Fruit fly (Drosophila melanogaster) whole organism, embryonic: ENCODE data around the gene CG34149.
A peak's percentile ranks its signal among the peaks of the same experiment; 100 is the strongest.

ENCODE experiments used
- CG10147 ChIP-seq: fragments of 200-800 bp; sonication (Bioruptor generic); optimal IDR thresholded peaks from 2 replicates; lab custom pipeline; 2019; ENCODE audit warnings: missing biosample characterization, mild to moderate bottlenecking, missing genetic modification characterization, moderate library complexity
- CG12104 ChIP-seq: fragments of 200-800 bp; sonication (Bioruptor generic); optimal IDR thresholded peaks from 3 replicates; lab custom pipeline; 2016; ENCODE audit warnings: missing biosample characterization, missing genetic modification characterization
- CG12155 ChIP-seq: fragments of 200-800 bp; sonication (Bioruptor generic); optimal IDR thresholded peaks from 3 replicates; lab custom pipeline; 2016; ENCODE audit warnings: missing biosample characterization, missing genetic modification characterization
- CG12219 ChIP-seq: fragments of 200-800 bp; sonication (Bioruptor generic); optimal IDR thresholded peaks from 3 replicates; lab custom pipeline; 2018; ENCODE audit warnings: missing biosample characterization, mild to moderate bottlenecking, missing genetic modification characterization
- CG12236 ChIP-seq: fragments of 200-800 bp; sonication (Bioruptor generic); optimal IDR thresholded peaks from 2 replicates; lab custom pipeline; 2016; ENCODE audit warnings: missing biosample characterization, missing genetic modification characterization
- CG12391 ChIP-seq: fragments of 200-800 bp; sonication (Bioruptor generic); optimal IDR thresholded peaks from 3 replicates; lab custom pipeline; 2018; ENCODE audit warnings: missing biosample characterization, mild to moderate bottlenecking, missing genetic modification characterization, moderate library complexity
- CG12769 ChIP-seq: fragments of 200-800 bp; sonication (Bioruptor generic); optimal IDR thresholded peaks from 2 replicates; lab custom pipeline; 2019; ENCODE audit warnings: missing biosample characterization, mild to moderate bottlenecking, missing genetic modification characterization, moderate library complexity
- CG15514 ChIP-seq: fragments of 200-800 bp; sonication (Bioruptor generic); optimal IDR thresholded peaks from 3 replicates; lab custom pipeline; 2017; ENCODE audit warnings: missing biosample characterization, missing genetic modification characterization, mild to moderate bottlenecking, moderate library complexity, missing genetic modification reagents
- CG15696 ChIP-seq: fragments of 200-800 bp; sonication (Bioruptor generic); optimal IDR thresholded peaks from 2 replicates; lab custom pipeline; 2019; ENCODE audit warnings: missing biosample characterization, mild to moderate bottlenecking, missing genetic modification characterization, moderate library complexity
- CG1647 ChIP-seq: fragments of 200-800 bp; sonication (Bioruptor generic); optimal IDR thresholded peaks from 3 replicates; lab custom pipeline; 2016; ENCODE audit warnings: missing biosample characterization, missing genetic modification characterization
- CG16863 ChIP-seq: fragments of 200-800 bp; sonication (Bioruptor generic); optimal IDR thresholded peaks from 3 replicates; lab custom pipeline; 2016; ENCODE audit warnings: missing biosample characterization, missing genetic modification characterization
- CG2120 ChIP-seq: fragments of 200-800 bp; sonication (Bioruptor generic); optimal IDR thresholded peaks from 3 replicates; lab custom pipeline; 2016; ENCODE audit warnings: missing biosample characterization, missing genetic modification characterization
- CG2199 ChIP-seq: fragments of 200-800 bp; sonication (Bioruptor generic); IDR thresholded peaks from 3 replicates; pipeline ENCODE4 v1.3.6; 2022; ENCODE audit warnings: missing biosample characterization, missing genetic modification characterization
- CG2678 ChIP-seq: fragments of 200-800 bp; sonication (Bioruptor generic); optimal IDR thresholded peaks from 3 replicates; lab custom pipeline; 2019; ENCODE audit warnings: missing biosample characterization, mild to moderate bottlenecking, missing genetic modification characterization, moderate library complexity
- CG2889 ChIP-seq: fragments of 200-800 bp; sonication (Bioruptor generic); IDR thresholded peaks from 3 replicates; pipeline ENCODE4 v1.3.6; 2022; ENCODE audit warnings: missing biosample characterization, missing genetic modification characterization
- CG3065 ChIP-seq: fragments of 200-800 bp; sonication (Bioruptor generic); optimal IDR thresholded peaks from 2 replicates; lab custom pipeline; 2016; ENCODE audit warnings: missing biosample characterization, missing genetic modification characterization
- CG4617 ChIP-seq: fragments of 200-800 bp; sonication (Bioruptor generic); optimal IDR thresholded peaks from 3 replicates; lab custom pipeline; 2016; ENCODE audit warnings: missing biosample characterization, missing genetic modification characterization, borderline replicate concordance
- CG4820 ChIP-seq: fragments of 200-800 bp; sonication (Bioruptor generic); optimal IDR thresholded peaks from 3 replicates; lab custom pipeline; 2016; ENCODE audit warnings: missing biosample characterization, missing genetic modification characterization
- CG6272 ChIP-seq: fragments of 200-800 bp; sonication (Bioruptor generic); IDR thresholded peaks from 2 replicates; pipeline ENCODE4 v1.3.6; 2022; ENCODE audit warnings: missing biosample characterization, missing genetic modification characterization
- CG6689 ChIP-seq: fragments of 200-800 bp; sonication (Bioruptor generic); IDR thresholded peaks from 2 replicates; pipeline ENCODE4 v1.3.6; 2022; ENCODE audit warnings: missing biosample characterization, missing genetic modification characterization
- CG8765 ChIP-seq: fragments of 200-800 bp; sonication (Bioruptor generic); IDR thresholded peaks from 2 replicates; pipeline ENCODE4 v1.3.6; 2022; ENCODE audit warnings: missing biosample characterization, missing genetic modification characterization
- CG9932 ChIP-seq: fragments of 200-800 bp; sonication (Bioruptor generic); IDR thresholded peaks from 2 replicates; pipeline ENCODE4 v1.3.6; 2022; ENCODE audit warnings: missing biosample characterization, missing genetic modification characterization
- CHES-1-like ChIP-seq: fragments of 200-800 bp; sonication (Bioruptor generic); optimal IDR thresholded peaks from 2 replicates; lab custom pipeline; 2016; ENCODE audit warnings: missing biosample characterization, missing genetic modification characterization
- Dp ChIP-seq: fragments of 200-800 bp; sonication (Bioruptor generic); optimal IDR thresholded peaks from 2 replicates; lab custom pipeline; 2018; ENCODE audit warnings: missing biosample characterization, mild to moderate bottlenecking, missing genetic modification characterization, moderate library complexity
- Drgx ChIP-seq: fragments of 200-800 bp; sonication (Bioruptor generic); IDR thresholded peaks from 2 replicates; pipeline ENCODE4 v1.3.6; 2022; ENCODE audit warnings: missing biosample characterization, missing genetic modification characterization
- Eip74EF ChIP-seq, 2 experiments: fragments of 200-800 bp in 1 of 2; fragments of >200 bp in 1 of 2; sonication (Bioruptor generic) in 1 of 2; optimal IDR thresholded peaks; 2 replicates each; lab custom pipeline; 2017 to 2019; ENCODE audit warnings: missing biosample characterization in 2 of 2, missing genetic modification characterization in 2 of 2, mild to moderate bottlenecking in 1 of 2, moderate library complexity in 1 of 2
- Fer2 ChIP-seq: fragments of 200-800 bp; sonication (Bioruptor generic); optimal IDR thresholded peaks from 2 replicates; lab custom pipeline; 2018; ENCODE audit warnings: missing biosample characterization, mild to moderate bottlenecking, missing genetic modification characterization, moderate library complexity
- GATAe ChIP-seq: fragments of 200-800 bp; sonication (Bioruptor generic); conservative IDR thresholded peaks from 2 replicates; pipeline ENCODE4 v1.3.6; 2022; ENCODE audit warnings: missing biosample characterization, missing genetic modification characterization
- HLH54F ChIP-seq: fragments of 200-800 bp; sonication (Bioruptor generic); optimal IDR thresholded peaks from 3 replicates; lab custom pipeline; 2016; ENCODE audit warnings: missing biosample characterization, missing genetic modification characterization
- Hmr ChIP-seq: fragments of 200-800 bp; sonication (Bioruptor generic); optimal IDR thresholded peaks from 3 replicates; lab custom pipeline; 2017; ENCODE audit warnings: mild to moderate bottlenecking, missing biosample characterization, missing genetic modification reagents, missing genetic modification characterization
- Hr51 ChIP-seq, 2 experiments: fragments of 200-800 bp; sonication (Bioruptor generic); optimal IDR thresholded peaks; 2 replicates in 1 of 2; 3 replicates in 1 of 2; lab custom pipeline; 2016 to 2018; ENCODE audit warnings: missing biosample characterization in 2 of 2, missing genetic modification characterization in 2 of 2, mild to moderate bottlenecking in 1 of 2, moderate library complexity in 1 of 2
- NC2β ChIP-seq: fragments of 200-800 bp; sonication (Bioruptor generic); optimal IDR thresholded peaks from 2 replicates; lab custom pipeline; 2016; ENCODE audit warnings: missing biosample characterization, missing genetic modification characterization
- Nf-YB ChIP-seq: fragments of 200-800 bp; sonication (Bioruptor generic); optimal IDR thresholded peaks from 3 replicates; lab custom pipeline; 2019; ENCODE audit warnings: missing biosample characterization, mild to moderate bottlenecking, missing genetic modification characterization, moderate library complexity
- Sry-β ChIP-seq: fragments of 200-800 bp; sonication (Bioruptor generic); optimal IDR thresholded peaks from 2 replicates; lab custom pipeline; 2018; ENCODE audit warnings: missing biosample characterization, mild to moderate bottlenecking, missing genetic modification characterization, moderate library complexity
- bsh ChIP-seq, 2 experiments: fragments of 200-800 bp; sonication (Bioruptor generic); optimal IDR thresholded peaks; 2 replicates each; lab custom pipeline; 2017 to 2018; ENCODE audit warnings: mild to moderate bottlenecking in 2 of 2, missing biosample characterization in 2 of 2, missing genetic modification characterization in 2 of 2, moderate library complexity in 1 of 2
- chif ChIP-seq, 2 experiments: fragments of 200-800 bp; sonication (Bioruptor generic); optimal IDR thresholded peaks; 3 replicates each; lab custom pipeline; 2016; ENCODE audit warnings: missing biosample characterization in 2 of 2, missing genetic modification characterization in 2 of 2
- cwo ChIP-seq: fragments of 200-800 bp; sonication (Bioruptor generic); optimal IDR thresholded peaks from 3 replicates; lab custom pipeline; 2017; ENCODE audit warnings: missing biosample characterization, missing genetic modification characterization, mild to moderate bottlenecking, moderate library complexity, missing genetic modification reagents
- emc ChIP-seq: fragments of 200-800 bp; sonication (Bioruptor generic); optimal IDR thresholded peaks from 2 replicates; lab custom pipeline; 2016; ENCODE audit warnings: missing biosample characterization, missing genetic modification characterization
- exex ChIP-seq: fragments of 200-800 bp; sonication (Bioruptor generic); optimal IDR thresholded peaks from 4 replicates; lab custom pipeline; 2018; ENCODE audit warnings: missing biosample characterization, mild to moderate bottlenecking, missing genetic modification characterization, moderate library complexity
- eyg ChIP-seq: fragments of 200-800 bp; sonication (Bioruptor generic); optimal IDR thresholded peaks from 3 replicates; lab custom pipeline; 2016; ENCODE audit warnings: missing biosample characterization, missing genetic modification characterization
- grau ChIP-seq: fragments of 200-800 bp; optimal IDR thresholded peaks from 3 replicates; lab custom pipeline; 2019; ENCODE audit warnings: missing biosample characterization, mild to moderate bottlenecking, missing genetic modification characterization, moderate library complexity
- jing ChIP-seq: fragments of 200-800 bp; sonication (Bioruptor generic); optimal IDR thresholded peaks from 2 replicates; lab custom pipeline; 2018; ENCODE audit warnings: missing biosample characterization, mild to moderate bottlenecking, missing genetic modification characterization
- lbe ChIP-seq: fragments of 200-800 bp; sonication (Bioruptor generic); optimal IDR thresholded peaks from 2 replicates; lab custom pipeline; 2016; ENCODE audit warnings: missing biosample characterization, mild to moderate bottlenecking, missing genetic modification characterization
- phol ChIP-seq: fragments of 200-800 bp; sonication (Bioruptor generic); optimal IDR thresholded peaks from 3 replicates; lab custom pipeline; 2018; ENCODE audit warnings: missing biosample characterization, mild to moderate bottlenecking, missing genetic modification characterization, moderate library complexity
- prd ChIP-seq, 3 experiments: fragments of >200 bp in 2 of 3; fragments of 200-800 bp in 1 of 3; sonication (Bioruptor generic) in 1 of 3; optimal IDR thresholded peaks in 2 of 3; IDR thresholded peaks in 1 of 3; 2 replicates in 2 of 3; 3 replicates in 1 of 3; pipeline versions ENCODE4 v1.3.6 to Lab custom; 2017 to 2022; ENCODE audit warnings: missing biosample characterization in 1 of 3, missing genetic modification characterization in 1 of 3
- ro ChIP-seq: fragments of 200-800 bp; sonication (Bioruptor generic); IDR thresholded peaks from 2 replicates; pipeline ENCODE4 v1.3.6; 2022; ENCODE audit warnings: missing biosample characterization, missing genetic modification characterization
- sim ChIP-seq: fragments of 200-800 bp; sonication (Bioruptor generic); IDR thresholded peaks from 2 replicates; pipeline ENCODE4 v1.3.6; 2022; ENCODE audit warnings: missing biosample characterization, missing genetic modification characterization
- toy ChIP-seq: fragments of 200-800 bp; sonication (Bioruptor generic); IDR thresholded peaks from 2 replicates; pipeline ENCODE4 v1.3.6; 2022; ENCODE audit warnings: missing biosample characterization, missing genetic modification characterization
- yki ChIP-seq: fragments of >200 bp; optimal IDR thresholded peaks from 3 replicates; lab custom pipeline; 2018
- zfh1 ChIP-seq: fragments of 200-800 bp; sonication (Bioruptor generic); IDR thresholded peaks from 3 replicates; pipeline ENCODE4 v1.3.6; 2022; ENCODE audit warnings: missing biosample characterization, missing genetic modification characterization

Gene CG34149

DNA sequence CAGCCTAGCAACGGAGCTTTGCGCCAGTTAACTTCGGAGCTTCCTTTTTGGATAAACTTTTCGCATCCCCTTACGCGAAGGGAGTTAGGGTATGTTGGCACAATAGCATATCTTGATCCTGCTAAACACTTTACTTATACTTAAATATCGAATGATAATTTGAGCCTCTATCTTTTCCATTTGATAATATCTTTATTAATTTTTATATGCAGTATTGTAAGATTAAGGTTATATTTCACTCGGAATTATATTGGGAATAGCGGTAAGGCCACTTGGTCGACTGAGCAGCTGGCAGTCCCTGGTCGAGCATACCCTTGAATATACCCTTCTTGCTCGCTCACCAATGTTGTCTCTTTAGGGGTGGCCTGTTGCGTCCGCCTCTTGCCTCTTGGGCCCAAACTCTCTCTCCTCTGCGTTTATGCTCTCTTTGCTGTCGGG lies 11.1 kb upstream of the CG34149 start (continued):
- TF ChIP-seq CG15514 (GFP tag; lab: Kevin White, UChicago) (peak; percentile 48), CG15696 (peak; percentile 29), CG4617 (GFP tag; lab: Kevin White, UChicago) (peak; percentile 8), CHES-1-like (GFP tag; lab: Kevin White, UChicago) (no peak), CG1647 (peak; percentile 24), Drgx (GFP tag; lab: Robert Waterston, UW) (peak; percentile 62), lbe (GFP tag; lab: Kevin White, UChicago) (peak; percentile 25), CG12391 (tag; lab: Kevin White, UChicago) (peak; percentile 62), Eip74EF (GFP tag; optimal IDR thresholded peaks at IDR 0.05; lab: Kevin White, UChicago) (peak in 1 of 2 experiments; percentile 9), NC2β (no peak), GATAe (GFP tag; lab: Robert Waterston, UW) (peak; percentile 13; the same call in 1 of the 2 replicates), phol (tag; lab: Kevin White, UChicago) (peak; percentile 46), Nf-YB (GFP tag; lab: Kevin White, UChicago) (peak; percentile 18), chif (GFP tag; optimal IDR thresholded peaks at IDR 0.05; lab: Kevin White, UChicago) (peak in 1 of 2 experiments; percentile 13), CG12104 (GFP tag; lab: Kevin White, UChicago) (peak; percentile 40), Hmr (peak; percentile 85), ro (GFP tag; lab: Robert Waterston, UW) (no peak), CG2120 (GFP tag; lab: Kevin White, UChicago) (peak; percentile 79), emc (GFP tag; lab: Kevin White, UChicago) (no peak), CG12155 (peak; percentile 44), CG6272 (GFP tag; lab: Robert Waterston, UW) (peak; percentile 44), sim (GFP tag; lab: Robert Waterston, UW) (no peak), CG8765 (GFP tag; lab: Robert Waterston, UW) (peak; percentile 6; the same call in 1 of the 2 replicates), CG12769 (tag; lab: Kevin White, UChicago) (no peak), HLH54F (GFP tag; lab: Kevin White, UChicago) (peak; percentile 8), Dp (GFP tag; lab: Kevin White, UChicago) (no peak), toy (GFP tag; lab: Robert Waterston, UW) (0 out of 2 replicates have a peak, but pooled peaks have one; percentile 51), Fer2 (tag; lab: Kevin White, UChicago) (peak; percentile 45), cwo (GFP tag; lab: Kevin White, UChicago) (peak; percentile 55), CG2199 (no peak), prd (optimal IDR thresholded peaks at IDR 0.05; lab: Kevin White, UChicago) (no peak), prd (GFP tag; IDR thresholded peaks at IDR 0.05; lab: Robert Waterston, UW) (peak; percentile 78), Hr51 (GFP tag; optimal IDR thresholded peaks at IDR 0.05; lab: Kevin White, UChicago) (peak; percentile 34 to 65), Sry-β (GFP tag; lab: Kevin White, UChicago) (no peak), exex (tag; lab: Kevin White, UChicago) (no peak), CG4820 (no peak), zfh1 (GFP tag; lab: Robert Waterston, UW) (peak; percentile 65; the same call in 2 of the 3 replicates), grau (tag; lab: Kevin White, UChicago) (peak; percentile 68), CG2678 (tag; lab: Kevin White, UChicago) (peak; percentile 79), CG3065 (no peak), CG16863 (GFP tag; lab: Kevin White, UChicago) (no peak), CG2889 (GFP tag; lab: Robert Waterston, UW) (peak; percentile 74), CG10147 (GFP tag; lab: Kevin White, UChicago) (no peak), CG12236 (no peak), CG9932 (GFP tag; lab: Robert Waterston, UW) (peak; percentile 82), CG12219 (GFP tag; lab: Kevin White, UChicago) (no peak), jing (peak; percentile 25), bsh (GFP tag; optimal IDR thresholded peaks at IDR 0.05; lab: Kevin White, UChicago) (peak in 1 of 2 experiments; percentile 38), eyg (peak; percentile 45), yki (lab: Kevin White, UChicago) (peak; percentile 4), CG6689 (peak; percentile 80)
